Fruit fly (Drosophila melanogaster) Kc167 (cell line): Measurements from ENCODE around the gene CG16984.

ENCODE experiments used
- Myc ChIP-seq: fragments of >200 bp; optimal IDR thresholded peaks from 2 replicates; lab custom pipeline; 2017; ENCODE audit warnings: missing external identifiers
- Sin3A ChIP-seq: fragments of >200 bp; optimal IDR thresholded peaks from 2 replicates; lab custom pipeline; 2018; ENCODE audit warnings: missing external identifiers
- h ChIP-seq: fragments of >200 bp; optimal IDR thresholded peaks from 3 replicates; lab custom pipeline; 2018; ENCODE audit warnings: missing external identifiers
- insv ChIP-seq: fragments of >200 bp; optimal IDR thresholded peaks from 3 replicates; lab custom pipeline; 2018; ENCODE audit warnings: missing external identifiers
- psq ChIP-seq: fragments of >200 bp; optimal IDR thresholded peaks from 2 replicates; lab custom pipeline; 2017; ENCODE audit warnings: missing external identifiers
- ttk ChIP-seq: sonication (Bioruptor generic); optimal IDR thresholded peaks from 2 replicates; lab custom pipeline; 2017; ENCODE audit warnings: missing external identifiers

CG16984 gene

DNA sequence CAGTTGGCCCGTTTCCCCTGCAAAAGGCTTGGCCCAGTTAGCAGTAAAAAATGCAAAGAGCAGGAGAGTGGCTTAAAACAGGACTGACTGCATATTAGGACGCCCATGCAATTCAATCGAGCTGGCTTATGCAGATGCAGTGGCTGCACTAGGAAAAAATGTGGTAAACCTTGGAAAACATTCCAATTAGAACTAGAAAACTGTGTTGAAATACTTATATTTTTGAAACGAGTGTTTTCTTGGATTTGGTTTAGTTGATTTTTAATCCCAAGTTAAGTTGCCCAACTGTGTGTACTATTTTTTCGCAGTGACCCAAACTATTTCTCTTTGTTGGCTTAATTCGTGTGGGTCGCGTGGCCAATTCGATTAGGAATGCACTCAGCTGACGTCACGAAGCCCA, 13.3 kb upstream of the CG16984 start:
- TF ChIP-seq insv (lab: Kevin White, UChicago) (no peak), psq (lab: Kevin White, UChicago) (no peak), Sin3A (lab: Kevin White, UChicago) (no peak), ttk (lab: Kevin White, UChicago) (no peak), Myc (lab: Kevin White, UChicago) (no peak), h (lab: Kevin White, UChicago) (no peak)

DNA sequence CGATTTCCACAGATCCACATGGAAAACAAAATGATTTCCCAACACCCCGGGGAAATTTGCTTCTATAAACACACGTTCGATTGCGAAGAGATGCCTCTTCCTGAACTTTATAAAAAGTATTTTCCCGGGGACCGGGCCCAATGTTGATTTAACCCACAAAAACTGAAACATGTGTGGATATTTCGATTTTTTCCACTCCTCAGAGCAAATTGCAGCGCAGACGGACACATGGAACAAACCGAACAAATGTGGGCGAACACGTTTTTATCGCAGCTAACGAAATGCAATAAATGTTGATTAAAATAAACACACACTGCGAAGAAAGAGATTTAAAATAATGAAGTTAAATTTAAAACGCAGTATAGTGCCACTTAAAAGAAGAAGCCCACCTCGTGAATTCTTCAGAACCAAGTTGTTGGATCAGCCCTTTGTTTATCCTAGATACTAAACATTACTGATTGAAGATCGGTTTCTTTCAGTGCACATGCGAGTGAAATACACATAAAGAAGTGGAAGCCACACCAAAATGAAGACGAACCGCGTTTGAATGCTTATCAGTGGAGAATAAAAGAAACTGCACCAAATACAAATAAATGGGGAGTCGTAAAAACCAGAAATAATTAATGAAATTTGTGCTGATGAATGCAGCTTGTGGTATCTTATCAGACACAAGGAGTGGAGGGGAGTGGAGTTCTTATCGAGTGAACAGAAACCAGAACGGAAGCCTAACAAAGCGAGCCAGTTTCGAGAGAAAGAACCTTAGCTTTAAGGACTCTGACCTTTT, 12.6 kb upstream of the CG16984 start:
- TF ChIP-seq h (lab: Kevin White, UChicago) (no peak), Sin3A (lab: Kevin White, UChicago) (no peak), ttk (lab: Kevin White, UChicago) (no peak), psq (lab: Kevin White, UChicago) (no peak), Myc (lab: Kevin White, UChicago) (no peak), insv (lab: Kevin White, UChicago) (no peak)

DNA sequence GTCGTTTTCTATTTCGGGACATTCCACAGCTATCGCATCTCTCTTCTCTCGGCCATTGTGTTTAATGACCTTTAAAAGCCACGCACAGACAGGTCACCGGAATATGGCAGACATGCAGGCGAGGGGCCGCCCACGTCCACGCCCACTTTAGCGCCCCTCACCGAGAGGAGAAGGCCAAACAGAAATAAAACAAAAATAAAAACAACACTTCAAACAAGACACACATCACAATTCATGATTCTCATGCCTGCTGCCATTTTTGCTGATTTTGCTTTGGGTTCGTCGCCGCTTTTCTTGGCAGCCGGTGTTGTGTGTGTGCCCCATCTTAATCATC, 12.1 kb upstream of the CG16984 start:
- TF ChIP-seq Myc (lab: Kevin White, UChicago) (no peak), Sin3A (lab: Kevin White, UChicago) (no peak), ttk (lab: Kevin White, UChicago) (no peak), h (lab: Kevin White, UChicago) (no peak), insv (lab: Kevin White, UChicago) (no peak), psq (lab: Kevin White, UChicago) (no peak)

DNA sequence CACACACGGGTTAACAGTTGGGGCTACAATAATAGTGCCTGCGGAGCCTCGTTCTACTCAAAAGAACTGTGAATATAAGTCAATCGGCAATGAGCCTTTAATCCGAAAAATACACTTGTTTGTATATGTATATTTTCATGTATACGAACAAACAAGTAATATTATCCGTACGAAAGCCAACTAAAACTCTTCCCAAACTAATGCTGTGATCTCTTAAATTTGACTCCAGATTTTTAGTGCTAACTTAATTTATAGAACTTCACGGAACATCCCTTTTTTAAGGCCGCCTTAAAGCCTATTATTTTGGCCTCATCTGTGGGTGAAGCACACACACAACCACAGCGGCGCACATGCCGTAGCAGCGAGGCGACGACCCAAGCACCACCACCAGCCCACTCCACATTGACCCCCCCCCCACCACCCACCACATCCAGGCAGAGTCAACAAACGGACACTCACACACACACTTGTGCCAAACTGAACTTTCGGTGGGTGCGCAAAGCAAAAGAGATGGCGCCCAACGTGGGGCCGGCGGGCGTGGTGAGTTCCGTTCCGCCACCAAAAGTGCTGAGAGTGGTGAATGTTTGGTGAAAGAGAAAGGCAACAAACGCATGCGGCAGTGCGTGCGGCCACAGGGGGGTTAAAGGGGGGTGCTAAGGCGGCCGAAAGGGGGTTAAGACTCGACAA, 11.3 kb upstream of the CG16984 start:
- no peak for TF ChIP-seq h (lab: Kevin White, UChicago)
- no peak for TF ChIP-seq Sin3A (lab: Kevin White, UChicago)
- TF ChIP-seq insv (lab: Kevin White, UChicago): no peak
- TF ChIP-seq Myc (lab: Kevin White, UChicago): no peak
- TF ChIP-seq psq (lab: Kevin White, UChicago): no peak
- TF ChIP-seq ttk (lab: Kevin White, UChicago): no peak

DNA sequence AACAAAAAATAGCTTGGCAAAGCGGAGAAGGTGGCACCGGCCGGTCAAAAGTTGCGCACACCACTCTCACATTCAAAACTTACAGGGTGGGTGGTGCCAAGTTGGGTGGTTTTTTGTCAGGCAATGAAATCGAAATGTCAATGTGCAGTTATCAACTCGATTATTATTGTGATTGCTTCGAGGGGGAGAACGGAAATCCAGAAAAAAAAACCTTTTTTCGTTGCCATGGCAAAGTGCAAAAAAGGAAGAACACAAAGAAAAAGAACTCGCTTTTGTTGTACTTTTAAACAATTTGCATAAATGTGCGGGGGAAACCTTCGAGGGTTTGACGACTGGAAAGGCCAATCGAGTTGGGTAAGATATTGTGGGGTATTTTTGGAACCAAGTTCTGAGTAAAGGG, 10.8 kb upstream of the CG16984 start:
- TF ChIP-seq insv (lab: Kevin White, UChicago): no peak
- TF ChIP-seq ttk (lab: Kevin White, UChicago): no peak
- no peak for TF ChIP-seq psq (lab: Kevin White, UChicago)
- TF ChIP-seq Sin3A (lab: Kevin White, UChicago): no peak
- TF ChIP-seq Myc (lab: Kevin White, UChicago): no peak
- no peak for TF ChIP-seq h (lab: Kevin White, UChicago)

DNA sequence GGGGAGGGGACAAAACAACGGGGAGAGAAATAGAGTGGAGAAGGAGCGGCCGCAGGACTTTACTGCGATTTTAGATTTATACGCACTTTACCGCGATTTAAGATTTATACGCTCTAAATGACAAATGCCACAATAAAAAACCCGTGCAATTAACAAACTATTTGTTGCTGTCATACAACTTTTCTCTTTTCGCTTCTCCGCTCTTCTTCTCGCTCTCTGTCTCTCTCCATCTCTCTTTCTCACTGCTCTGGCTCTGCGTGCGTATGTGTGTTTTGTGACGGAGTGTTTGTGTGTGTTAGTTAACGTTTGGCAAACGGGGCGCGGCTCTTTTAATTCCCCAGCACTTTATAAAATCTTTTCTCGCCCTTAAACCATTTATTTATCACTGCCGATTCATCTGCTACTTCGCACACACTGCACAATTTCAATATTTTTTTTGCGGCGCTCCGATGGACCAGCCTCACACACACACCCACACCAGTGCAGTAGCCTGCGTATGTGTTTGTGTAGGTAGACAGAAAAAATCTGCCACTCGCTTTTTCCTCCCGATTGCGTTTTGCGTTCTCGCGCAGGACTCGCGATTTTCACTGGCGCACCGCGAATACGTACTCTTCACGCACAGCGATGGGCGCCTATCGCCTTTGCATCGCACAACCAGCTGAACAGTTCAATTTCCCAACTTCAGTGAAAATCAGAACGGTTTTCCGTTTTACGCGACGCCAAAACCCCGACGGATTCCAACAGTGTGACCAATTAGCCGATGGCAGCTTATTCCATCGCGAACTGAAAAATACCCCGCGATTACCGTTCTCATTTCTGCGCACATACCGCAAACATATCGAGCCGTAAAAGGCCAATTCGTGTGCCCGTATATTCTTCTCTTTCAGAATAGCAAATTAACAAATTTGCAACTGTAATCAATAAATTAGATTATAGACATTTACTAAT, 9.5 kb upstream of the CG16984 start, which contains the start of gene msn:
Gene msn (minus strand): TSS at position 747 of the 948 bp plus-strand sequence.
- no peak for TF ChIP-seq Myc (lab: Kevin White, UChicago)
- no peak for TF ChIP-seq insv (lab: Kevin White, UChicago)
- TF ChIP-seq psq (lab: Kevin White, UChicago): no peak
- no peak for TF ChIP-seq h (lab: Kevin White, UChicago)
- no peak for TF ChIP-seq Sin3A (lab: Kevin White, UChicago)
- no peak for TF ChIP-seq ttk (lab: Kevin White, UChicago)

DNA sequence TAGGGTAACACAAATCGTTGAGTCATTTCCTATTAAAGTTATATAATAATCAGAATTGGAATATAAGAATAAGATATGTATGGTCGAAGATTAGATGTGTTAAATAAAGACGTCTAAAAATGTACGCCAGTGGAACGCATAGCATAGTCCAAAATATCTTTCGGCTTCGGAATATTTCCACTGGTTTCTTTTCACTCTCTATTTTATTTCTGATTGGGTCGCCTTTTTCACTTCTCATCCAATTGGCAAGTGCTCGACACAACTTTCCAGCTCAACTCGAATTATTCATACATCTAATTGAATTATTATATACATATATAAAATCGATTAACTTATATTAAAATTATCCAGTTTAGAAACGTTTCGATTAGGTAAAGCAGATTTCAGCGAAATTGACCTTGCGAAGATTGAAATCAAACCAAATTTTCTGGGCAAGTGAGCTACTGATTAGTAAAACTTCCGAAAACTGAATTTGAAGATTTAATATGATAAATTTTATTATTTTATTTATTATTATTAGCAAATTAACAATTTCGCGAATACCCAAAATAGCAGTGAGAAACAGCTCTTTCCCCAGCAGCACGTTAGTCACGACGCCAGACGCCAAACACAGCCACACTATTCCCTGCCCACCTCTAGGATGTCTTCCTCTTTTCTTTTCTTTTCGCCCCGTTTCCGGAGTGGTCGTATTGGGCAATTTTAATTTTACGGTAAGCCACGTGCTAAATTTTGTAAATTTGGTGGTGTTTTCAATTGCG, 8.6 kb upstream of the CG16984 start, which contains the start of gene RpL8:
Gene RpL8 (plus strand): TSS at position 653 of the 758 bp plus-strand sequence.
- no peak for TF ChIP-seq Myc (lab: Kevin White, UChicago)
- TF ChIP-seq h (lab: Kevin White, UChicago): no peak
- TF ChIP-seq ttk (lab: Kevin White, UChicago): no peak
- TF ChIP-seq Sin3A (lab: Kevin White, UChicago): no peak
- TF ChIP-seq insv (lab: Kevin White, UChicago): no peak
- no peak for TF ChIP-seq psq (lab: Kevin White, UChicago)

DNA sequence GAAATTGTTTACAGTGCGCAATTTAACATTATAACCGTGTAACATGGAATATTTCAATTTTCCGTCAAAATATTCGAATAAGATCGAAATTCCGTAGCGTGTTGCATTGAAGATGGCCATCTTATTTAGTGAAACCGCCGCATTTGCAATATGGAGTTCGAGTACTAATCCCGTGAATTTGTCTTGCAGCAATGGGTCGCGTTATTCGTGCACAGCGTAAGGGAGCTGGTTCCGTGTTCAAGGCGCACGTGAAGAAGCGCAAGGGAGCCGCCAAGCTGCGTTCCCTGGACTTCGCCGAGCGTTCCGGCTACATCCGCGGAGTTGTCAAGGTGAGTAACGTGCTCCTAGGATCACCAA, 8.0 kb upstream of the CG16984 start:
- TF ChIP-seq ttk (lab: Kevin White, UChicago) (no peak), psq (lab: Kevin White, UChicago) (no peak), Sin3A (lab: Kevin White, UChicago) (no peak), Myc (lab: Kevin White, UChicago) (no peak), insv (lab: Kevin White, UChicago) (no peak), h (lab: Kevin White, UChicago) (no peak)

DNA sequence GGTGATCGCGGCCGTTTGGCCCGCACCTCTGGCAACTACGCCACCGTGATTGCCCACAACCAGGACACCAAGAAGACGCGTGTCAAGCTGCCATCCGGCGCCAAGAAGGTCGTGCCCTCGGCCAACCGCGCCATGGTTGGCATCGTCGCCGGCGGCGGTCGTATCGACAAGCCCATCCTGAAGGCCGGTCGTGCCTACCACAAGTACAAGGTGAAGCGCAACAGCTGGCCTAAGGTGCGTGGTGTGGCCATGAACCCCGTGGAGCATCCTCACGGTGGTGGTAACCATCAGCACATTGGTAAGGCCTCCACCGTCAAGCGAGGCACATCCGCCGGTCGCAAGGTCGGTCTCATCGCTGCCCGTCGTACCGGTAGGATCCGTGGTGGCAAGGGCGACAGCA, 7.3 kb upstream of the CG16984 start:
- TF ChIP-seq h (lab: Kevin White, UChicago) (no peak), insv (lab: Kevin White, UChicago) (no peak), ttk (lab: Kevin White, UChicago) (peak; percentile 75), Sin3A (lab: Kevin White, UChicago) (no peak), psq (lab: Kevin White, UChicago) (no peak)
